Worm (Caenorhabditis elegans) whole organism, L4 larva: ENCODE data around the gene T07D3.4.

Source experiments
- D1046.2 ChIP-seq: fragments of 200-800 bp; sonication (Bioruptor generic); IDR thresholded peaks from 2 replicates; pipeline ENCODE4 v1.3.6; 2022; ENCODE audit warnings: missing genetic modification characterization, missing compliant biosample characterization
- F26F4.8 ChIP-seq: fragments of 200-800 bp; sonication (Bioruptor generic); conservative IDR thresholded peaks from 2 replicates; pipeline ENCODE4 v1.3.6; 2022; ENCODE audit warnings: missing genetic modification characterization, missing compliant biosample characterization
- T20F7.1 ChIP-seq: fragments of 200-800 bp; sonication (Bioruptor generic); optimal IDR thresholded peaks from 2 replicates; lab custom pipeline; 2018; ENCODE audit warnings: mild to moderate bottlenecking, missing genetic modification characterization, missing compliant biosample characterization
- T26A8.4 ChIP-seq: fragments of 200-800 bp; sonication (Bioruptor generic); IDR thresholded peaks from 2 replicates; pipeline ENCODE4 v1.3.6; 2022; ENCODE audit warnings: missing genetic modification characterization, missing compliant biosample characterization
- ZK337.2 ChIP-seq: fragments of 200-800 bp; sonication (Bioruptor generic); IDR thresholded peaks from 2 replicates; pipeline ENCODE4 v1.3.6; 2022; ENCODE audit warnings: missing genetic modification reagents, missing genetic modification characterization, missing compliant biosample characterization
- aha-1 ChIP-seq: fragments of 150-350 bp; peaks from one replicate; lab custom pipeline; 2014; ENCODE audit warnings: missing biosample characterization, missing genetic modification characterization
- aly-2 ChIP-seq: sonication (generic microtip); optimal IDR thresholded peaks from 2 replicates; lab custom pipeline; 2018; ENCODE audit warnings: missing biosample characterization, missing genetic modification characterization
- ceh-20 ChIP-seq: fragments of 200-800 bp; sonication (Bioruptor generic); IDR thresholded peaks from 2 replicates; pipeline ENCODE4 v1.3.6; 2022; ENCODE audit warnings: missing genetic modification reagents, missing genetic modification characterization, missing compliant biosample characterization
- ceh-32 ChIP-seq: sonication (generic microtip); optimal IDR thresholded peaks from 2 replicates; lab custom pipeline; 2016; ENCODE audit warnings: mild to moderate bottlenecking, missing genetic modification characterization, missing compliant biosample characterization; ENCODE audit not compliant: poor library complexity
- ceh-44 ChIP-seq: fragments of 200-800 bp; sonication (Bioruptor generic); IDR thresholded peaks from 2 replicates; pipeline ENCODE4 v1.3.6; 2022; ENCODE audit warnings: missing genetic modification reagents, missing genetic modification characterization, missing compliant biosample characterization
- daf-16 ChIP-seq, 3 experiments: sonication (generic microtip); optimal IDR thresholded peaks; 2 replicates each; lab custom pipeline; 2016 to 2017; ENCODE audit warnings: missing genetic modification characterization in 3 of 3, missing genetic modification reagents in 3 of 3, mild to moderate bottlenecking in 2 of 3, missing compliant biosample characterization in 2 of 3, missing biosample characterization in 1 of 3, moderate library complexity in 1 of 3
- dmd-8 ChIP-seq: fragments of 200-800 bp; sonication (Bioruptor generic); IDR thresholded peaks from 2 replicates; pipeline ENCODE4 v1.3.6; 2022; ENCODE audit warnings: missing genetic modification characterization, missing compliant biosample characterization
- dmd-9 ChIP-seq: fragments of 200-800 bp; sonication (Bioruptor generic); IDR thresholded peaks from 2 replicates; pipeline ENCODE4 v1.3.6; 2022; ENCODE audit warnings: missing genetic modification reagents, missing genetic modification characterization, missing compliant biosample characterization
- dve-1 ChIP-seq: sonication (generic microtip); optimal IDR thresholded peaks from 2 replicates; lab custom pipeline; 2017; ENCODE audit warnings: antibody characterized with exemption, mild to moderate bottlenecking, missing genetic modification characterization, missing compliant biosample characterization; ENCODE audit not compliant: insufficient read depth
- fos-1 ChIP-seq: fragments of 150-350 bp; optimal IDR thresholded peaks from 2 replicates; lab custom pipeline; 2014; ENCODE audit warnings: missing biosample characterization, missing genetic modification characterization
- hif-1 ChIP-seq, 2 experiments: sonication (generic microtip); optimal IDR thresholded peaks; 2 replicates each; lab custom pipeline; 2016 to 2017; ENCODE audit warnings: missing compliant biosample characterization in 2 of 2, missing genetic modification characterization in 2 of 2, missing genetic modification reagents in 2 of 2, missing genotype in 2 of 2, mild to moderate bottlenecking in 1 of 2
- hlh-11 ChIP-seq: fragments of 200-800 bp; sonication (Bioruptor generic); optimal IDR thresholded peaks from 2 replicates; lab custom pipeline; 2018; ENCODE audit warnings: mild to moderate bottlenecking, missing genetic modification characterization, missing compliant biosample characterization
- hmg-1.1 ChIP-seq: fragments of 200-800 bp; sonication (Bioruptor generic); IDR thresholded peaks from 2 replicates; pipeline ENCODE4 v1.3.6; 2022; ENCODE audit warnings: missing genetic modification reagents, missing genetic modification characterization, missing compliant biosample characterization
- lim-7 ChIP-seq: fragments of 200-800 bp; sonication (Bioruptor generic); IDR thresholded peaks from 2 replicates; pipeline ENCODE4 v1.3.6; 2022; ENCODE audit warnings: missing genetic modification characterization, missing compliant biosample characterization
- lin-15B ChIP-seq: fragments of 150-350 bp; sonication (generic microtip); optimal IDR thresholded peaks from 3 replicates; lab custom pipeline; 2014; ENCODE audit warnings: missing biosample characterization, missing genetic modification characterization
- lin-29 ChIP-seq: fragments of 200-800 bp; sonication (Bioruptor generic); IDR thresholded peaks from 2 replicates; pipeline ENCODE4 v1.3.6; 2022; ENCODE audit warnings: missing genetic modification reagents, missing genetic modification characterization, missing compliant biosample characterization
- lin-38 ChIP-seq: fragments of 200-800 bp; sonication (Bioruptor generic); IDR thresholded peaks from 2 replicates; pipeline ENCODE4 v1.3.6; 2022; ENCODE audit warnings: missing genetic modification reagents, missing genetic modification characterization, missing compliant biosample characterization
- lsy-2 ChIP-seq, 2 experiments: fragments of 150-350 bp in 1 of 2; sonication (generic microtip) in 1 of 2; optimal IDR thresholded peaks; 2 replicates each; lab custom pipeline; 2014 to 2017; ENCODE audit warnings: missing biosample characterization in 2 of 2, missing genetic modification characterization in 2 of 2
- madf-9 ChIP-seq: fragments of 200-800 bp; sonication (Bioruptor generic); conservative IDR thresholded peaks from 2 replicates; pipeline ENCODE4 v1.3.6; 2022; ENCODE audit warnings: missing genetic modification reagents, missing genetic modification characterization, missing compliant biosample characterization
- mdl-1 ChIP-seq, 2 experiments: fragments of 150-350 bp in 1 of 2; sonication (generic microtip) in 1 of 2; optimal IDR thresholded peaks; 2 replicates each; lab custom pipeline; 2014 to 2017; ENCODE audit warnings: missing biosample characterization in 2 of 2, missing genetic modification characterization in 2 of 2
- mep-1 ChIP-seq: fragments of 150-350 bp; sonication (generic microtip); optimal IDR thresholded peaks from 3 replicates; lab custom pipeline; 2014; ENCODE audit warnings: missing biosample characterization, missing genetic modification characterization
- mes-2 ChIP-seq: sonication (generic microtip); optimal IDR thresholded peaks from 2 replicates; lab custom pipeline; 2016; ENCODE audit warnings: missing genotype, mild to moderate bottlenecking, missing genetic modification characterization, missing compliant biosample characterization; ENCODE audit not compliant: poor library complexity, severe bottlenecking
- mxl-2 ChIP-seq: fragments of 200-800 bp; sonication (Bioruptor generic); conservative IDR thresholded peaks from 2 replicates; pipeline ENCODE4 v1.3.6; 2022; ENCODE audit warnings: missing genetic modification reagents, missing genetic modification characterization, missing compliant biosample characterization
- mxl-3 ChIP-seq: fragments of 200-800 bp; sonication (Bioruptor generic); optimal IDR thresholded peaks from 2 replicates; lab custom pipeline; 2018; ENCODE audit warnings: mild to moderate bottlenecking, missing genetic modification characterization, missing compliant biosample characterization
- nhr-10 ChIP-seq: fragments of 150-350 bp; optimal IDR thresholded peaks from 2 replicates; lab custom pipeline; 2014; ENCODE audit warnings: missing biosample characterization, missing genetic modification characterization
- nhr-102 ChIP-seq: sonication (generic microtip); optimal IDR thresholded peaks from 2 replicates; lab custom pipeline; 2016; ENCODE audit warnings: mild to moderate bottlenecking, missing genetic modification characterization, moderate library complexity, missing compliant biosample characterization
- nhr-42 ChIP-seq: fragments of 200-800 bp; sonication (Bioruptor generic); IDR thresholded peaks from 2 replicates; pipeline ENCODE4 v1.3.6; 2022; ENCODE audit warnings: missing genetic modification characterization, missing compliant biosample characterization
- nhr-76 ChIP-seq: fragments of 150-350 bp; optimal IDR thresholded peaks from 2 replicates; lab custom pipeline; 2014; ENCODE audit warnings: missing biosample characterization, missing genetic modification characterization
- pha-4 ChIP-seq, 2 experiments: fragments of 150-350 bp in 1 of 2; fragments of 200-800 bp in 1 of 2; sonication (Bioruptor generic) in 1 of 2; IDR thresholded peaks in 1 of 2; optimal IDR thresholded peaks in 1 of 2; 2 replicates each; pipeline versions ENCODE4 v1.3.6 to Lab custom; 2014 to 2022; ENCODE audit warnings: missing genetic modification characterization in 2 of 2, missing genetic modification reagents in 2 of 2, missing biosample characterization in 1 of 2, missing compliant biosample characterization in 1 of 2
- php-3 ChIP-seq: fragments of 200-800 bp; sonication (Bioruptor generic); IDR thresholded peaks from 2 replicates; pipeline ENCODE4 v1.3.6; 2022; ENCODE audit warnings: missing genetic modification reagents, missing genetic modification characterization, missing compliant biosample characterization
- saeg-2 ChIP-seq: fragments of 200-800 bp; sonication (Bioruptor generic); IDR thresholded peaks from 2 replicates; pipeline ENCODE4 v1.3.6; 2022; ENCODE audit warnings: missing genetic modification reagents, missing genetic modification characterization, missing compliant biosample characterization
- sdz-12 ChIP-seq: fragments of 200-800 bp; sonication (Bioruptor generic); optimal IDR thresholded peaks from 2 replicates; lab custom pipeline; 2018; ENCODE audit warnings: mild to moderate bottlenecking, missing genetic modification characterization, missing compliant biosample characterization
- set-16 ChIP-seq: fragments of 200-800 bp; sonication (Bioruptor generic); IDR thresholded peaks from 2 replicates; pipeline ENCODE4 v1.3.6; 2022; ENCODE audit warnings: missing genetic modification reagents, missing genetic modification characterization, missing compliant biosample characterization
- skn-1 ChIP-seq: fragments of 150-350 bp; optimal IDR thresholded peaks from 2 replicates; lab custom pipeline; 2014; ENCODE audit warnings: missing biosample characterization, missing genetic modification characterization
- snpc-1.2 ChIP-seq: fragments of 200-800 bp; sonication (Bioruptor generic); IDR thresholded peaks from 2 replicates; pipeline ENCODE4 v1.3.6; 2022; ENCODE audit warnings: missing genetic modification reagents, missing genetic modification characterization, missing compliant biosample characterization
- spr-1 ChIP-seq: sonication (generic microtip); optimal IDR thresholded peaks from 2 replicates; lab custom pipeline; 2016; ENCODE audit warnings: mild to moderate bottlenecking, missing genetic modification characterization, missing compliant biosample characterization
- unc-130 ChIP-seq: sonication (generic microtip); optimal IDR thresholded peaks from 2 replicates; lab custom pipeline; 2016; ENCODE audit warnings: missing genetic modification reagents, missing genetic modification characterization, missing compliant biosample characterization
- unc-62 ChIP-seq, 3 experiments: fragments of 150-350 bp in 1 of 3; sonication (generic microtip); optimal IDR thresholded peaks in 2 of 3; peaks in 1 of 3; 1 replicate in 1 of 3; 2 replicates in 2 of 3; lab custom pipeline; 2014 to 2017; ENCODE audit warnings: missing biosample characterization in 3 of 3, missing genetic modification characterization in 3 of 3, missing genetic modification reagents in 3 of 3, missing genotype in 1 of 3
- zag-1 ChIP-seq: fragments of 150-350 bp; optimal IDR thresholded peaks from 2 replicates; lab custom pipeline; 2014; ENCODE audit warnings: missing biosample characterization, missing genetic modification characterization
- zip-11 ChIP-seq: fragments of 200-800 bp; sonication (Bioruptor generic); IDR thresholded peaks from 2 replicates; pipeline ENCODE4 v1.3.6; 2022; ENCODE audit warnings: missing genetic modification characterization, missing compliant biosample characterization
- zip-2 ChIP-seq: fragments of 150-350 bp; optimal IDR thresholded peaks from 2 replicates; lab custom pipeline; 2014; ENCODE audit warnings: missing biosample characterization, missing genetic modification characterization
- ztf-11 ChIP-seq: fragments of 150-350 bp; optimal IDR thresholded peaks from 2 replicates; lab custom pipeline; 2014; ENCODE audit warnings: missing biosample characterization, missing genetic modification characterization

The T07D3.4 gene

DNA sequence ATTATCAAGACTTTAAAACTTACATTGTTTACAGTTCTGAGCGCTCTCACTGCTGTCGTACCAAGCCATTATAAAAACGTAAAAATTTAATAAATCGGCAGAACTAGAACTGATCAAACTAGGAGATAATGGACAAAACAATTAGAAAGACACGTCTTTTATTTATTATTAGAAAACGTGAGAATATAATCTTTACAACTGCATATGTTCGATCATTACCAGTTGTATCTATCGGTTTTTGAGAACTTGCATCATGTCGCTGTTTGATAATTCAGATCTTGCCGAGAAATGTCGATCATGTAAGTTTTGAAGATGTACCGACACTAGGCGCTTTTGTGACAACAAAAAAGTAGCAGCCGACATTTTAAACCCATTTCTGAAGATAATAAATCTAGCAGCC is 42.5 kb upstream of the T07D3.4 start, which contains the start of gene F28A10.7:
Gene F28A10.7 (minus strand): TSS at position 101 of the 400 bp plus-strand sequence.
- no peak for TF ChIP-seq lin-29 (GFP tag; lab: Robert Waterston, UW)
- TF ChIP-seq unc-62 (GFP tag; optimal IDR thresholded peaks at IDR 0.05 in 1 of 2; lab: Kevin White, UChicago), result no peak
- no peak for TF ChIP-seq unc-62 (tag; optimal IDR thresholded peaks at IDR 0.05; lab: Kevin White, UChicago)
- no peak for TF ChIP-seq sdz-12
- TF ChIP-seq ceh-32 (tag; lab: Kevin White, UChicago), result no peak
- TF ChIP-seq snpc-1.2 (GFP tag; lab: Robert Waterston, UW), result no peak
- no peak for TF ChIP-seq lim-7 (GFP tag; lab: Robert Waterston, UW)
- no peak for TF ChIP-seq unc-130 (GFP tag; lab: Kevin White, UChicago)
- no peak for TF ChIP-seq mes-2 (tag; lab: Kevin White, UChicago)
- no peak for TF ChIP-seq set-16 (GFP tag; lab: Robert Waterston, UW)
- no peak for TF ChIP-seq zip-2 (tag; lab: Kevin White, UChicago)
- TF ChIP-seq daf-16 (GFP tag; optimal IDR thresholded peaks at IDR 0.05; lab: Kevin White, UChicago), result no peak
- TF ChIP-seq daf-16 (tag; optimal IDR thresholded peaks at IDR 0.05; lab: Kevin White, UChicago), result no peak
- TF ChIP-seq nhr-102, result no peak
- TF ChIP-seq madf-9 (GFP tag; lab: Robert Waterston, UW), result no peak
- no peak for TF ChIP-seq skn-1
- TF ChIP-seq mep-1 (tag; lab: Kevin White, UChicago), result no peak
- TF ChIP-seq ztf-11 (tag; lab: Kevin White, UChicago), result no peak
- no peak for TF ChIP-seq saeg-2
- no peak for TF ChIP-seq hlh-11 (tag; lab: Kevin White, UChicago)
- no peak for TF ChIP-seq lsy-2 (tag; optimal IDR thresholded peaks at IDR 0.05; lab: Kevin White, UChicago)

DNA sequence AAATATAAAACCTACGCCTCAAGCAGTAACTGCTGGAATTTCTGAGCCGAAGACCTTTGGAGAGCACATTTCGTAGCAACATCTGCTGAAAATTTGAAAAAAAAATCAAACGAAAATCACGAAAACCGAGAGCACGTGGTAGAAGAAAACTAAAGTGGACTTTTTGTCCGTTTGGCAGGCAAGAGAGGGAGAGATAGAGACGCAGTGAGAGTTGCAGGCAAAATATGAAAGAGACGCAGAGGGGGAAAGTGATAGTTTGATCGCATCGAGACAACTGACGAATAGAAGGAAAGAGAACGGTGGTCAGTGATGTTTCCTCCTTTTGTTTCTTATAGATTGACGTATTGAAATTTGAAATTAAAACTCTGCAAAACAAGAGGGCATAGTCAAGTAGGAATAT is 39.6 kb upstream of the T07D3.4 start, which contains the start of the genes acdh-9 and F28A10.13:
Gene acdh-9 (minus strand): TSS at position 85 of the 400 bp plus-strand sequence.
Gene F28A10.13 (plus strand): TSS at position 294 of the 400 bp plus-strand sequence.
- TF ChIP-seq aly-2 (no peak), nhr-42 (GFP tag; lab: Robert Waterston, UW) (no peak), lin-15B (no peak), ceh-20 (0 out of 2 replicates have a peak, but pooled peaks have one; percentile 15), zip-11 (GFP tag; lab: Robert Waterston, UW) (no peak), sdz-12 (no peak), lin-38 (GFP tag; lab: Robert Waterston, UW) (peak; percentile 27; the same call in 1 of the 2 replicates), T20F7.1 (GFP tag; lab: Kevin White, UChicago) (peak; percentile 62), fos-1 (tag; lab: Kevin White, UChicago) (no peak), hif-1 (tag; optimal IDR thresholded peaks at IDR 0.05; lab: Kevin White, UChicago) (peak in 1 of 2 experiments; percentile 82), aha-1 (tag; lab: Kevin White, UChicago) (peak; percentile 98), nhr-102 (no peak), mxl-2 (GFP tag; lab: Robert Waterston, UW) (no peak), D1046.2 (GFP tag; lab: Robert Waterston, UW) (no peak), hlh-11 (tag; lab: Kevin White, UChicago) (peak; percentile 89), zag-1 (tag; lab: Kevin White, UChicago) (no peak), mxl-3 (GFP tag; lab: Kevin White, UChicago) (peak; percentile 89), lim-7 (GFP tag; lab: Robert Waterston, UW) (no peak), dve-1 (tag; lab: Kevin White, UChicago) (peak; percentile 88), dmd-9 (GFP tag; lab: Robert Waterston, UW) (no peak), pha-4 (GFP tag; IDR thresholded peaks at IDR 0.05; lab: Robert Waterston, UW) (no peak), pha-4 (tag; optimal IDR thresholded peaks at IDR 0.05; lab: Kevin White, UChicago) (peak; percentile 57), nhr-76 (tag; lab: Kevin White, UChicago) (peak; percentile 62), skn-1 (no peak), spr-1 (tag; lab: Kevin White, UChicago) (no peak), F26F4.8 (GFP tag; lab: Robert Waterston, UW) (no peak), php-3 (GFP tag; lab: Robert Waterston, UW) (0 out of 2 replicates have a peak, but pooled peaks have one; percentile 18), T26A8.4 (GFP tag; lab: Robert Waterston, UW) (no peak; the same call in 1 of the 2 replicates), nhr-10 (tag; lab: Kevin White, UChicago) (peak; percentile 85), ceh-44 (GFP tag; lab: Robert Waterston, UW) (no peak), set-16 (GFP tag; lab: Robert Waterston, UW) (no peak), mdl-1 (tag; optimal IDR thresholded peaks at IDR 0.05; lab: Kevin White, UChicago) (peak; percentile 79 to 96), dmd-8 (GFP tag; lab: Robert Waterston, UW) (no peak), ZK337.2 (GFP tag; lab: Robert Waterston, UW) (no peak), hmg-1.1 (GFP tag; lab: Robert Waterston, UW) (peak; percentile 52; the same call in 1 of the 2 replicates)
